Worm (Caenorhabditis elegans) whole organism, mixed stage, embryonic: ENCODE measurements around the gene rml-3.
A peak's percentile ranks its signal among the peaks of the same experiment; 100 is the strongest.

Source experiments
- M03D4.4 ChIP-seq: sonication (generic microtip); optimal IDR thresholded peaks from 2 replicates; lab custom pipeline; 2017; ENCODE audit warnings: mild to moderate bottlenecking, missing genetic modification characterization, missing compliant biosample characterization
- bed-3 ChIP-seq: fragments of 200-800 bp; sonication (Bioruptor generic); optimal IDR thresholded peaks from 3 replicates; lab custom pipeline; 2018; ENCODE audit warnings: mild to moderate bottlenecking, missing genetic modification characterization, moderate library complexity, missing compliant biosample characterization
- blmp-1 ChIP-seq: fragments of 150-350 bp; optimal IDR thresholded peaks from 2 replicates; lab custom pipeline; 2014; ENCODE audit warnings: missing biosample characterization, missing genetic modification characterization
- ceh-39 ChIP-seq: fragments of 150-350 bp; optimal IDR thresholded peaks from 2 replicates; lab custom pipeline; 2014; ENCODE audit warnings: missing biosample characterization, missing genetic modification characterization
- ceh-43 ChIP-seq: fragments of 200-800 bp; sonication (Bioruptor generic); optimal IDR thresholded peaks from 2 replicates; lab custom pipeline; 2018; ENCODE audit warnings: mild to moderate bottlenecking, missing genetic modification characterization, moderate library complexity, missing compliant biosample characterization
- ceh-83 ChIP-seq: fragments of 200-800 bp; sonication (Bioruptor generic); optimal IDR thresholded peaks from 2 replicates; lab custom pipeline; 2018; ENCODE audit warnings: mild to moderate bottlenecking, missing genetic modification characterization, missing compliant biosample characterization
- ces-1 ChIP-seq: fragments of 150-350 bp; optimal IDR thresholded peaks from 2 replicates; lab custom pipeline; 2014; ENCODE audit warnings: missing biosample characterization, missing genetic modification reagents, missing genetic modification characterization
- cnd-1 ChIP-seq: fragments of 200-800 bp; sonication (Bioruptor generic); optimal IDR thresholded peaks from 2 replicates; lab custom pipeline; 2018; ENCODE audit warnings: mild to moderate bottlenecking, missing genetic modification characterization, missing compliant biosample characterization
- drap-1 ChIP-seq: fragments of 200-800 bp; sonication (Bioruptor generic); optimal IDR thresholded peaks from 3 replicates; lab custom pipeline; 2018; ENCODE audit warnings: mild to moderate bottlenecking, missing genetic modification characterization, missing compliant biosample characterization
- elt-1 ChIP-seq: sonication (generic microtip); optimal IDR thresholded peaks from 2 replicates; lab custom pipeline; 2017; ENCODE audit warnings: missing genetic modification characterization, mild to moderate bottlenecking, missing compliant biosample characterization, antibody characterized with exemption, moderate library complexity, borderline replicate concordance; ENCODE audit not compliant: insufficient read depth
- elt-3 ChIP-seq: fragments of 150-350 bp; optimal IDR thresholded peaks from 2 replicates; lab custom pipeline; 2014; ENCODE audit warnings: missing biosample characterization, missing genetic modification characterization
- flh-1 ChIP-seq: fragments of 200-800 bp; sonication (Bioruptor generic); optimal IDR thresholded peaks from 2 replicates; lab custom pipeline; 2018; ENCODE audit warnings: mild to moderate bottlenecking, missing genetic modification characterization, moderate library complexity, missing compliant biosample characterization
- ham-2 ChIP-seq: fragments of 200-800 bp; sonication (Bioruptor generic); optimal IDR thresholded peaks from 2 replicates; lab custom pipeline; 2018; ENCODE audit warnings: mild to moderate bottlenecking, missing genetic modification characterization, missing compliant biosample characterization
- hlh-1 ChIP-seq: fragments of 150-350 bp; optimal IDR thresholded peaks from 2 replicates; lab custom pipeline; 2014; ENCODE audit warnings: missing biosample characterization, missing genetic modification reagents, missing genetic modification characterization
- lin-13 ChIP-seq: fragments of 150-350 bp; optimal IDR thresholded peaks from 2 replicates; lab custom pipeline; 2014; ENCODE audit warnings: missing biosample characterization, missing genetic modification characterization
- lin-32 ChIP-seq: fragments of 200-800 bp; sonication (Bioruptor generic); optimal IDR thresholded peaks from 2 replicates; lab custom pipeline; 2018; ENCODE audit warnings: mild to moderate bottlenecking, missing genetic modification characterization, missing compliant biosample characterization
- lsy-2 ChIP-seq: fragments of 150-350 bp; optimal IDR thresholded peaks from 2 replicates; lab custom pipeline; 2014; ENCODE audit warnings: missing biosample characterization, missing genetic modification characterization
- mab-5 ChIP-seq: fragments of 150-350 bp; optimal IDR thresholded peaks from 2 replicates; lab custom pipeline; 2014; ENCODE audit warnings: missing biosample characterization, missing genetic modification characterization
- mep-1 ChIP-seq: fragments of 150-350 bp; optimal IDR thresholded peaks from 2 replicates; lab custom pipeline; 2017; ENCODE audit warnings: missing biosample characterization, missing genetic modification reagents, missing genetic modification characterization, inconsistent platforms
- mls-2 ChIP-seq: sonication (generic microtip); optimal IDR thresholded peaks from 2 replicates; lab custom pipeline; 2016; ENCODE audit warnings: mild to moderate bottlenecking, missing genetic modification characterization, moderate library complexity, missing compliant biosample characterization
- nhr-12 ChIP-seq: fragments of 150-350 bp; optimal IDR thresholded peaks from 2 replicates; lab custom pipeline; 2014; ENCODE audit warnings: missing biosample characterization, missing genetic modification characterization
- nhr-2 ChIP-seq: fragments of 150-350 bp; optimal IDR thresholded peaks from 2 replicates; lab custom pipeline; 2014; ENCODE audit warnings: missing biosample characterization, missing genetic modification characterization
- nhr-237 ChIP-seq: fragments of 150-350 bp; optimal IDR thresholded peaks from 2 replicates; lab custom pipeline; 2014; ENCODE audit warnings: missing biosample characterization, missing genetic modification characterization
- nhr-28 ChIP-seq: fragments of 150-350 bp; optimal IDR thresholded peaks from 2 replicates; lab custom pipeline; 2014; ENCODE audit warnings: missing biosample characterization, missing genetic modification characterization
- nhr-76 ChIP-seq: sonication (generic microtip); optimal IDR thresholded peaks from 2 replicates; lab custom pipeline; 2017; ENCODE audit warnings: missing biosample characterization, missing genetic modification characterization
- pha-4 ChIP-seq: fragments of 150-350 bp; optimal IDR thresholded peaks from 2 replicates; lab custom pipeline; 2018; ENCODE audit warnings: missing biosample characterization, missing genetic modification reagents, missing genetic modification characterization
- sem-2 ChIP-seq: fragments of 200-800 bp; sonication (Bioruptor generic); optimal IDR thresholded peaks from 2 replicates; lab custom pipeline; 2018; ENCODE audit warnings: mild to moderate bottlenecking, missing genetic modification characterization, missing compliant biosample characterization
- snpc-4 ChIP-seq: fragments of 150-350 bp; optimal IDR thresholded peaks from 2 replicates; lab custom pipeline; 2014; ENCODE audit warnings: missing biosample characterization, missing genetic modification characterization
- sptf-1 ChIP-seq: sonication (generic microtip); optimal IDR thresholded peaks from 2 replicates; lab custom pipeline; 2017; ENCODE audit warnings: mild to moderate bottlenecking, missing genetic modification characterization, moderate library complexity, missing compliant biosample characterization
- tbx-8 ChIP-seq: fragments of 200-800 bp; sonication (Bioruptor generic); optimal IDR thresholded peaks from 2 replicates; lab custom pipeline; 2018; ENCODE audit warnings: mild to moderate bottlenecking, missing genetic modification characterization, moderate library complexity, missing compliant biosample characterization
- unc-120 ChIP-seq: sonication (generic microtip); optimal IDR thresholded peaks from 2 replicates; lab custom pipeline; 2017; ENCODE audit warnings: missing genetic modification characterization, missing compliant biosample characterization; ENCODE audit not compliant: poor library complexity, severe bottlenecking
- unc-39 ChIP-seq: fragments of 150-350 bp; optimal IDR thresholded peaks from 2 replicates; lab custom pipeline; 2014; ENCODE audit warnings: missing biosample characterization, missing genetic modification characterization
- unc-62 ChIP-seq: fragments of 150-350 bp; optimal IDR thresholded peaks from 2 replicates; lab custom pipeline; 2014; ENCODE audit warnings: missing biosample characterization, missing genetic modification reagents, missing genetic modification characterization
- zip-8 ChIP-seq: fragments of 150-350 bp; optimal IDR thresholded peaks from 2 replicates; lab custom pipeline; 2014; ENCODE audit warnings: missing biosample characterization, missing genetic modification characterization
- ztf-11 ChIP-seq: fragments of 150-350 bp; optimal IDR thresholded peaks from 2 replicates; lab custom pipeline; 2014; ENCODE audit warnings: missing biosample characterization, missing genetic modification characterization

rml-3 gene

ce11 chrX:6211322-6211820 is 27.5 kb downstream of the rml-3 start:
- TF ChIP-seq lin-32 (GFP tag; lab: Kevin White, UChicago) (no peak), M03D4.4 (no peak), bed-3 (GFP tag; lab: Kevin White, UChicago) (no peak), snpc-4 (no peak), ces-1 (GFP tag; lab: Kevin White, UChicago) (peak; percentile 88), lsy-2 (tag; lab: Kevin White, UChicago) (no peak), ceh-43 (GFP tag; lab: Kevin White, UChicago) (peak; percentile 55), sem-2 (no peak)

- no peak for TF ChIP-seq lin-32 (GFP tag; lab: Kevin White, UChicago)
- no peak for TF ChIP-seq ces-1 (GFP tag; lab: Kevin White, UChicago)
- no peak for TF ChIP-seq ceh-83 (GFP tag; lab: Kevin White, UChicago)
- no peak for TF ChIP-seq nhr-12 (tag; lab: Kevin White, UChicago)
- TF ChIP-seq lin-13 (tag; lab: Kevin White, UChicago), result no peak
- TF ChIP-seq cnd-1 (tag; lab: Kevin White, UChicago), result no peak
- TF ChIP-seq, all 35 proteins: peak for 0
Observed at ce11 chrX:6208463-6208862, 30.4 kb downstream of the rml-3 start, which contains the start of gene C14F11.7. Gene C14F11.7, minus strand, starts transcription at chrX:6208563.

- TF ChIP-seq nhr-2 (peak; percentile 18), zip-8 (tag; lab: Kevin White, UChicago) (no peak), lin-13 (tag; lab: Kevin White, UChicago) (peak; percentile 90), M03D4.4 (peak; percentile 97), nhr-12 (tag; lab: Kevin White, UChicago) (peak; percentile 64), unc-62 (peak; percentile 84), sptf-1 (tag; lab: Kevin White, UChicago) (peak; percentile 98), ces-1 (GFP tag; lab: Kevin White, UChicago) (peak; percentile 84), lin-32 (GFP tag; lab: Kevin White, UChicago) (peak; percentile 96), cnd-1 (tag; lab: Kevin White, UChicago) (peak; percentile 98), sem-2 (peak; percentile 93), nhr-237 (peak; percentile 76), unc-39 (tag; lab: Kevin White, UChicago) (peak; percentile 89), nhr-76 (peak; percentile 71), ham-2 (GFP tag; lab: Kevin White, UChicago) (peak; percentile 97), elt-3 (tag; lab: Kevin White, UChicago) (peak; percentile 45), elt-1 (tag; lab: Kevin White, UChicago) (peak; percentile 37), tbx-8 (GFP tag; lab: Kevin White, UChicago) (peak; percentile 97), hlh-1 (tag; lab: Kevin White, UChicago) (peak; percentile 78), lsy-2 (tag; lab: Kevin White, UChicago) (peak; percentile 72), blmp-1 (tag; lab: Kevin White, UChicago) (no peak), unc-120 (tag; lab: Kevin White, UChicago) (peak; percentile 97), nhr-28 (tag; lab: Kevin White, UChicago) (peak; percentile 75), ztf-11 (tag; lab: Kevin White, UChicago) (peak; percentile 66), mls-2 (tag; lab: Kevin White, UChicago) (peak; percentile 99), drap-1 (GFP tag; lab: Kevin White, UChicago) (peak; percentile 99), bed-3 (GFP tag; lab: Kevin White, UChicago) (peak; percentile 91), snpc-4 (no peak), pha-4 (tag; lab: Kevin White, UChicago) (peak; percentile 95), ceh-83 (GFP tag; lab: Kevin White, UChicago) (peak; percentile 97), ceh-39 (tag; lab: Kevin White, UChicago) (peak; percentile 62), ceh-43 (GFP tag; lab: Kevin White, UChicago) (peak; percentile 95), mep-1 (tag; lab: Kevin White, UChicago) (peak; percentile 94), mab-5 (tag; lab: Kevin White, UChicago) (peak; percentile 26), flh-1 (GFP tag; lab: Kevin White, UChicago) (peak; percentile 89)
Observed at ce11 chrX:6207687-6208088, 31.2 kb downstream of the rml-3 start, which contains the start of gene T13C5.6. Gene T13C5.6, minus strand, starts transcription at chrX:6207687.
